Worm (Caenorhabditis elegans): ENCODE data around the gene C08B6.5.
A peak's percentile ranks its signal among the peaks of the same experiment; 100 is the strongest.
"Not testable (repeated sequence)": the region's sequence is repeated elsewhere in the genome, so short reads cannot be mapped to it uniquely, and the experiment has no call there.

ce11 chrV:10138582-10138981 lies 21.0 kb downstream of the C08B6.5 start:
- 0 out of 2 replicates have a peak, but pooled peaks have one; percentile 59 for TF ChIP-seq ekl-4 (GFP tag; IDR thresholded peaks at IDR 0.05)
- peak; percentile 88 for TF ChIP-seq madf-3 (GFP tag; IDR thresholded peaks at IDR 0.05)
- not testable (repeated sequence) for TF ChIP-seq cebp-1 (GFP tag; IDR thresholded peaks at IDR 0.05); cebp-1 (tag; optimal IDR thresholded peaks at IDR 0.05); let-526 (GFP tag; IDR thresholded peaks at IDR 0.05); ztf-22 (GFP tag; optimal IDR thresholded peaks at IDR 0.05); rec-8 (tag; optimal IDR thresholded peaks at IDR 0.05); chd-7 (tag; optimal IDR thresholded peaks at IDR 0.05); dpl-1 (GFP tag; optimal IDR thresholded peaks at IDR 0.05); ztf-25 (GFP tag; IDR thresholded peaks at IDR 0.05); akir-1 (GFP tag; optimal IDR thresholded peaks at IDR 0.05); lin-35 (GFP tag; optimal IDR thresholded peaks at IDR 0.05); atf-7 (tag; optimal IDR thresholded peaks at IDR 0.05)
- TF ChIP-seq attf-6 (GFP tag; IDR thresholded peaks at IDR 0.05): peak; percentile 71
- TF ChIP-seq F39B2.1 (GFP tag; IDR thresholded peaks at IDR 0.05): 0 out of 2 replicates have a peak, but pooled peaks have one; percentile 37
